Fruit fly (Drosophila melanogaster) Kc167 (cell line): ENCODE results near the gene dah.

Source experiments
- Myc ChIP-seq: fragments of >200 bp; optimal IDR thresholded peaks from 2 replicates; lab custom pipeline; 2017; ENCODE audit warnings: missing external identifiers
- Sin3A ChIP-seq: fragments of >200 bp; optimal IDR thresholded peaks from 2 replicates; lab custom pipeline; 2018; ENCODE audit warnings: missing external identifiers

- TF ChIP-seq Myc (lab: Kevin White, UChicago), result no peak
- no peak for TF ChIP-seq Sin3A (lab: Kevin White, UChicago)
Observed at dm6 chrX:15352692-15353091, 24.6 kb downstream of the dah start.
